Worm (Caenorhabditis elegans) whole organism, L4 larva: ENCODE measurements around the gene mip-2.

ENCODE experiments used
- F26F4.8 ChIP-seq: fragments of 200-800 bp; sonication (Bioruptor generic); conservative IDR thresholded peaks from 2 replicates; pipeline ENCODE4 v1.3.6; 2022; ENCODE audit warnings: missing genetic modification characterization, missing compliant biosample characterization
- F37D6.2 ChIP-seq: sonication (generic microtip); optimal IDR thresholded peaks from 2 replicates; lab custom pipeline; 2016; ENCODE audit warnings: mild to moderate bottlenecking, missing genetic modification characterization, missing compliant biosample characterization
- F49E8.2 ChIP-seq: sonication (generic microtip); optimal IDR thresholded peaks from 2 replicates; lab custom pipeline; 2016; ENCODE audit warnings: missing compliant biosample characterization, mild to moderate bottlenecking, missing genetic modification characterization, borderline replicate concordance
- R02D3.7 ChIP-seq: fragments of 150-350 bp; sonication (generic microtip); optimal IDR thresholded peaks from 3 replicates; lab custom pipeline; 2014; ENCODE audit warnings: missing biosample characterization, missing genetic modification characterization
- T20F7.1 ChIP-seq: fragments of 200-800 bp; sonication (Bioruptor generic); optimal IDR thresholded peaks from 2 replicates; lab custom pipeline; 2018; ENCODE audit warnings: mild to moderate bottlenecking, missing genetic modification characterization, missing compliant biosample characterization
- T26A8.4 ChIP-seq: fragments of 200-800 bp; sonication (Bioruptor generic); IDR thresholded peaks from 2 replicates; pipeline ENCODE4 v1.3.6; 2022; ENCODE audit warnings: missing genetic modification characterization, missing compliant biosample characterization
- Y105C5A.15 ChIP-seq: fragments of 200-800 bp; sonication (Bioruptor generic); IDR thresholded peaks from 2 replicates; pipeline ENCODE4 v1.3.6; 2022; ENCODE audit warnings: missing genetic modification characterization, missing compliant biosample characterization
- Y5F2A.4 ChIP-seq: fragments of 200-800 bp; sonication (Bioruptor generic); optimal IDR thresholded peaks from 2 replicates; lab custom pipeline; 2018; ENCODE audit warnings: mild to moderate bottlenecking, missing genetic modification characterization, missing compliant biosample characterization
- Y75B8A.6 ChIP-seq: fragments of 200-800 bp; sonication (Bioruptor generic); IDR thresholded peaks from 2 replicates; pipeline ENCODE4 v1.3.6; 2022; ENCODE audit warnings: missing genetic modification reagents, missing genetic modification characterization, missing compliant biosample characterization
- ZK337.2 ChIP-seq: fragments of 200-800 bp; sonication (Bioruptor generic); IDR thresholded peaks from 2 replicates; pipeline ENCODE4 v1.3.6; 2022; ENCODE audit warnings: missing genetic modification reagents, missing genetic modification characterization, missing compliant biosample characterization
- aha-1 ChIP-seq: fragments of 150-350 bp; peaks from one replicate; lab custom pipeline; 2014; ENCODE audit warnings: missing biosample characterization, missing genetic modification characterization
- attf-4 ChIP-seq: sonication (generic microtip); optimal IDR thresholded peaks from 3 replicates; lab custom pipeline; 2017; ENCODE audit warnings: missing biosample characterization, missing genetic modification characterization
- ceh-32 ChIP-seq: sonication (generic microtip); optimal IDR thresholded peaks from 2 replicates; lab custom pipeline; 2016; ENCODE audit warnings: mild to moderate bottlenecking, missing genetic modification characterization, missing compliant biosample characterization; ENCODE audit not compliant: poor library complexity
- ceh-62 ChIP-seq: sonication (generic microtip); optimal IDR thresholded peaks from 2 replicates; lab custom pipeline; 2017; ENCODE audit warnings: missing biosample characterization, missing genetic modification characterization
- cey-2 ChIP-seq: sonication (generic microtip); optimal IDR thresholded peaks from 3 replicates; lab custom pipeline; 2017; ENCODE audit warnings: missing genetic modification characterization, mild to moderate bottlenecking, missing compliant biosample characterization, antibody characterized with exemption, borderline replicate concordance; ENCODE audit not compliant: insufficient read depth
- ctbp-1 ChIP-seq: fragments of 200-800 bp; sonication (Bioruptor generic); IDR thresholded peaks from 2 replicates; pipeline ENCODE4 v1.3.6; 2022; ENCODE audit warnings: missing genetic modification reagents, missing genetic modification characterization, missing compliant biosample characterization
- daf-19 ChIP-seq: fragments of 200-800 bp; sonication (Bioruptor generic); conservative IDR thresholded peaks from 2 replicates; pipeline ENCODE4 v1.3.6; 2022; ENCODE audit warnings: missing genetic modification characterization, missing compliant biosample characterization
- daf-8 ChIP-seq: fragments of 200-800 bp; sonication (Bioruptor generic); IDR thresholded peaks from 2 replicates; pipeline ENCODE4 v1.3.6; 2022; ENCODE audit warnings: missing genetic modification characterization, missing compliant biosample characterization
- dmd-6 ChIP-seq: fragments of 200-800 bp; sonication (Bioruptor generic); IDR thresholded peaks from 2 replicates; pipeline ENCODE4 v1.3.6; 2022; ENCODE audit warnings: missing genetic modification reagents, missing genetic modification characterization, missing compliant biosample characterization
- dpl-1 ChIP-seq: fragments of 150-350 bp; optimal IDR thresholded peaks from 2 replicates; lab custom pipeline; 2014; ENCODE audit warnings: missing biosample characterization, missing genetic modification reagents, missing genetic modification characterization
- egl-27 ChIP-seq: sonication (generic microtip); optimal IDR thresholded peaks from 3 replicates; lab custom pipeline; 2017; ENCODE audit warnings: missing biosample characterization, missing genetic modification reagents, missing genetic modification characterization
- egl-43 ChIP-seq: fragments of 200-800 bp; sonication (Bioruptor generic); IDR thresholded peaks from 2 replicates; pipeline ENCODE4 v1.3.6; 2022; ENCODE audit warnings: missing genetic modification reagents, missing genetic modification characterization, missing compliant biosample characterization
- fos-1 ChIP-seq: fragments of 150-350 bp; optimal IDR thresholded peaks from 2 replicates; lab custom pipeline; 2014; ENCODE audit warnings: missing biosample characterization, missing genetic modification characterization
- gei-8 ChIP-seq: fragments of 200-800 bp; sonication (Bioruptor generic); optimal IDR thresholded peaks from 2 replicates; lab custom pipeline; 2018; ENCODE audit warnings: mild to moderate bottlenecking, missing genetic modification characterization, missing compliant biosample characterization
- hlh-30 ChIP-seq: sonication (generic microtip); optimal IDR thresholded peaks from 2 replicates; lab custom pipeline; 2017; ENCODE audit warnings: antibody characterized with exemption, mild to moderate bottlenecking, missing genetic modification characterization, missing compliant biosample characterization; ENCODE audit not compliant: insufficient read depth
- hmg-1.1 ChIP-seq: fragments of 200-800 bp; sonication (Bioruptor generic); IDR thresholded peaks from 2 replicates; pipeline ENCODE4 v1.3.6; 2022; ENCODE audit warnings: missing genetic modification reagents, missing genetic modification characterization, missing compliant biosample characterization
- jun-1 ChIP-seq: fragments of 150-350 bp; optimal IDR thresholded peaks from 2 replicates; lab custom pipeline; 2014; ENCODE audit warnings: missing biosample characterization, missing genetic modification reagents, missing genetic modification characterization
- lin-1 ChIP-seq: fragments of 200-800 bp; sonication (Bioruptor generic); IDR thresholded peaks from 2 replicates; pipeline ENCODE4 v1.3.6; 2022; ENCODE audit warnings: missing genetic modification reagents, missing genetic modification characterization, missing compliant biosample characterization
- lin-29 ChIP-seq: fragments of 200-800 bp; sonication (Bioruptor generic); IDR thresholded peaks from 2 replicates; pipeline ENCODE4 v1.3.6; 2022; ENCODE audit warnings: missing genetic modification reagents, missing genetic modification characterization, missing compliant biosample characterization
- mdl-1 ChIP-seq, 2 experiments: fragments of 150-350 bp in 1 of 2; sonication (generic microtip) in 1 of 2; optimal IDR thresholded peaks; 2 replicates each; lab custom pipeline; 2014 to 2017; ENCODE audit warnings: missing biosample characterization in 2 of 2, missing genetic modification characterization in 2 of 2
- mep-1 ChIP-seq: fragments of 150-350 bp; sonication (generic microtip); optimal IDR thresholded peaks from 3 replicates; lab custom pipeline; 2014; ENCODE audit warnings: missing biosample characterization, missing genetic modification characterization
- mxl-2 ChIP-seq: fragments of 200-800 bp; sonication (Bioruptor generic); conservative IDR thresholded peaks from 2 replicates; pipeline ENCODE4 v1.3.6; 2022; ENCODE audit warnings: missing genetic modification reagents, missing genetic modification characterization, missing compliant biosample characterization
- mxl-3 ChIP-seq: fragments of 200-800 bp; sonication (Bioruptor generic); optimal IDR thresholded peaks from 2 replicates; lab custom pipeline; 2018; ENCODE audit warnings: mild to moderate bottlenecking, missing genetic modification characterization, missing compliant biosample characterization
- nhr-111 ChIP-seq: fragments of 200-800 bp; sonication (Bioruptor generic); optimal IDR thresholded peaks from 2 replicates; lab custom pipeline; 2018; ENCODE audit warnings: mild to moderate bottlenecking, missing genetic modification characterization, missing compliant biosample characterization
- nhr-42 ChIP-seq: fragments of 200-800 bp; sonication (Bioruptor generic); IDR thresholded peaks from 2 replicates; pipeline ENCODE4 v1.3.6; 2022; ENCODE audit warnings: missing genetic modification characterization, missing compliant biosample characterization
- nhr-77 ChIP-seq: fragments of 150-350 bp; optimal IDR thresholded peaks from 2 replicates; lab custom pipeline; 2014; ENCODE audit warnings: missing biosample characterization, missing genetic modification characterization
- pha-4 ChIP-seq, 2 experiments: fragments of 150-350 bp in 1 of 2; fragments of 200-800 bp in 1 of 2; sonication (Bioruptor generic) in 1 of 2; IDR thresholded peaks in 1 of 2; optimal IDR thresholded peaks in 1 of 2; 2 replicates each; pipeline versions ENCODE4 v1.3.6 to Lab custom; 2014 to 2022; ENCODE audit warnings: missing genetic modification characterization in 2 of 2, missing genetic modification reagents in 2 of 2, missing biosample characterization in 1 of 2, missing compliant biosample characterization in 1 of 2
- set-16 ChIP-seq: fragments of 200-800 bp; sonication (Bioruptor generic); IDR thresholded peaks from 2 replicates; pipeline ENCODE4 v1.3.6; 2022; ENCODE audit warnings: missing genetic modification reagents, missing genetic modification characterization, missing compliant biosample characterization
- snpc-1.2 ChIP-seq: fragments of 200-800 bp; sonication (Bioruptor generic); IDR thresholded peaks from 2 replicates; pipeline ENCODE4 v1.3.6; 2022; ENCODE audit warnings: missing genetic modification reagents, missing genetic modification characterization, missing compliant biosample characterization
- snpc-4 ChIP-seq: fragments of 150-350 bp; optimal IDR thresholded peaks from 2 replicates; lab custom pipeline; 2014; ENCODE audit warnings: missing biosample characterization, missing genetic modification characterization
- spr-3 ChIP-seq: fragments of 200-800 bp; sonication (Bioruptor generic); optimal IDR thresholded peaks from 2 replicates; lab custom pipeline; 2018; ENCODE audit warnings: mild to moderate bottlenecking, missing genetic modification characterization, missing compliant biosample characterization
- tra-1 ChIP-seq: fragments of 200-800 bp; sonication (Bioruptor generic); IDR thresholded peaks from 2 replicates; pipeline ENCODE4 v1.3.6; 2022; ENCODE audit warnings: missing genetic modification reagents, missing genetic modification characterization, missing compliant biosample characterization
- unc-130 ChIP-seq: sonication (generic microtip); optimal IDR thresholded peaks from 2 replicates; lab custom pipeline; 2016; ENCODE audit warnings: missing genetic modification reagents, missing genetic modification characterization, missing compliant biosample characterization
- unc-39 ChIP-seq: sonication (generic microtip); optimal IDR thresholded peaks from 2 replicates; lab custom pipeline; 2017; ENCODE audit warnings: missing biosample characterization, missing genetic modification characterization
- unc-62 ChIP-seq, 3 experiments: fragments of 150-350 bp in 1 of 3; sonication (generic microtip); optimal IDR thresholded peaks in 2 of 3; peaks in 1 of 3; 1 replicate in 1 of 3; 2 replicates in 2 of 3; lab custom pipeline; 2014 to 2017; ENCODE audit warnings: missing biosample characterization in 3 of 3, missing genetic modification characterization in 3 of 3, missing genetic modification reagents in 3 of 3, missing genotype in 1 of 3
- vab-7 ChIP-seq: fragments of 200-800 bp; sonication (Bioruptor generic); IDR thresholded peaks from 2 replicates; pipeline ENCODE4 v1.3.6; 2022; ENCODE audit warnings: missing genetic modification reagents, missing genetic modification characterization, missing compliant biosample characterization
- zip-11 ChIP-seq: fragments of 200-800 bp; sonication (Bioruptor generic); IDR thresholded peaks from 2 replicates; pipeline ENCODE4 v1.3.6; 2022; ENCODE audit warnings: missing genetic modification characterization, missing compliant biosample characterization
- zip-2 ChIP-seq: fragments of 150-350 bp; optimal IDR thresholded peaks from 2 replicates; lab custom pipeline; 2014; ENCODE audit warnings: missing biosample characterization, missing genetic modification characterization
- ztf-11 ChIP-seq: fragments of 150-350 bp; optimal IDR thresholded peaks from 2 replicates; lab custom pipeline; 2014; ENCODE audit warnings: missing biosample characterization, missing genetic modification characterization
- ztf-7 ChIP-seq: fragments of 150-350 bp; optimal IDR thresholded peaks from 2 replicates; lab custom pipeline; 2014; ENCODE audit warnings: missing biosample characterization, missing genetic modification characterization

Gene mip-2

DNA sequence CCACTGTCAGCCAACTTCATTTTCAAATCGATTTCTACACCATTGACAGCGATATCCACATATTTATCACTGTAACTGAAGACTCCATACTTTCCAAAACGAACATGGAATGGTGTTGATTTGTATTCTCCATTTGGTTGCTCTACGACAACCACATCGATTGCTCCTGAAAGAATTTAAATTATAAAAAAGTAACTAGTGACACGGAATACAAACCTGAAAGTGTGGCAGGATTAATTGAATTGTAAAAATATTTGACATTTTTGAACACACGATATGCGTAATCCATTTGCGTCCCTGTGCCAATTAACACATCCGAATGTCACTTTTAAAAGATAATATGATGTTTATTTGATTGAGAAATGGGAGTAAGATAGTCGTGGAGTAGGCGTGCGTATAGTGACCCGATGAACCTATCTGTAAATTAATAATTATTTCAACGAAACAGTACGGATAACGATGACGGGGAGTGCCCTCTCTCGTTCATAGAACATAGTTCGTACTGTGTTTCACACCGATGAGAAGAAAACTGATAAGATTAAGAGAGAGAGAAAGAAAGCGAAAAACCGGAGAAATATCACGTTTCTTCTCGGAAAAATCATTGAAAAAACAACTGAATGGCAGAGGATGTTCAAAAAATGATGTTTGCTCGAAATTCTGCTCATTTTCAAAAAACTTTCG lies 17.9 kb downstream of the mip-2 start, which contains the start of gene lpin-1 (continued):
- TF ChIP-seq ztf-11 (tag; lab: Kevin White, UChicago) (no peak), lin-1 (no peak), R02D3.7 (tag; lab: Kevin White, UChicago) (no peak), hmg-1.1 (GFP tag; lab: Robert Waterston, UW) (no peak), egl-27 (tag; lab: Kevin White, UChicago) (no peak), ztf-7 (tag; lab: Kevin White, UChicago) (no peak), Y5F2A.4 (GFP tag; lab: Kevin White, UChicago) (no peak), dpl-1 (GFP tag; lab: Kevin White, UChicago) (no peak), egl-43 (no peak), F37D6.2 (tag; lab: Kevin White, UChicago) (no peak), T20F7.1 (peak; percentile 0), mdl-1 (tag; optimal IDR thresholded peaks at IDR 0.05; lab: Kevin White, UChicago) (peak in 1 of 2 experiments; percentile 54), Y105C5A.15 (GFP tag; lab: Robert Waterston, UW) (no peak), lin-29 (GFP tag; lab: Robert Waterston, UW) (no peak), nhr-111 (GFP tag; lab: Kevin White, UChicago) (no peak), ctbp-1 (GFP tag; lab: Robert Waterston, UW) (no peak), unc-39 (tag; lab: Kevin White, UChicago) (no peak), spr-3 (no peak), gei-8 (GFP tag; lab: Kevin White, UChicago) (no peak), cey-2 (tag; lab: Kevin White, UChicago) (no peak), tra-1 (GFP tag; lab: Robert Waterston, UW) (no peak; the same call in 1 of the 2 replicates), dmd-6 (no peak; the same call in 1 of the 2 replicates), unc-130 (GFP tag; lab: Kevin White, UChicago) (no peak), Y75B8A.6 (GFP tag; lab: Robert Waterston, UW) (no peak), zip-11 (GFP tag; lab: Robert Waterston, UW) (no peak), nhr-77 (peak; percentile 35), pha-4 (GFP tag; IDR thresholded peaks at IDR 0.05; lab: Robert Waterston, UW) (no peak), pha-4 (tag; optimal IDR thresholded peaks at IDR 0.05; lab: Kevin White, UChicago) (no peak), snpc-1.2 (GFP tag; lab: Robert Waterston, UW) (no peak), ZK337.2 (GFP tag; lab: Robert Waterston, UW) (no peak), fos-1 (no peak), snpc-4 (tag; lab: Kevin White, UChicago) (no peak), mxl-2 (GFP tag; lab: Robert Waterston, UW) (no peak), set-16 (no peak), vab-7 (GFP tag; lab: Robert Waterston, UW) (no peak), aha-1 (tag; lab: Kevin White, UChicago) (peak; percentile 96), ceh-32 (tag; lab: Kevin White, UChicago) (no peak), unc-62 (GFP tag; optimal IDR thresholded peaks at IDR 0.05 in 1 of 2; lab: Kevin White, UChicago) (peak in 1 of 2 experiments; percentile 60), unc-62 (tag; optimal IDR thresholded peaks at IDR 0.05; lab: Kevin White, UChicago) (no peak), F49E8.2 (tag; lab: Kevin White, UChicago) (no peak), ceh-62 (tag; lab: Kevin White, UChicago) (no peak), attf-4 (tag; lab: Kevin White, UChicago) (no peak), jun-1 (tag; lab: Kevin White, UChicago) (no peak), T26A8.4 (no peak), F26F4.8 (GFP tag; lab: Robert Waterston, UW) (no peak), daf-19 (GFP tag; lab: Robert Waterston, UW) (no peak), mep-1 (tag; lab: Kevin White, UChicago) (peak; percentile 40), nhr-42 (GFP tag; lab: Robert Waterston, UW) (no peak), hlh-30 (tag; lab: Kevin White, UChicago) (peak; percentile 20), zip-2 (no peak), daf-8 (no peak), mxl-3 (peak; percentile 70)
